Fruit fly (Drosophila melanogaster) whole organism, embryonic: ENCODE data around the gene CG2875.
A peak's percentile ranks its signal among the peaks of the same experiment; 100 is the strongest.

ENCODE experiments used
- CG12299 ChIP-seq: fragments of 200-800 bp; sonication (Bioruptor generic); optimal IDR thresholded peaks from 2 replicates; lab custom pipeline; 2018; ENCODE audit warnings: missing biosample characterization, mild to moderate bottlenecking, missing genetic modification characterization
- CG15479 ChIP-seq: fragments of 200-800 bp; sonication (Bioruptor generic); optimal IDR thresholded peaks from 3 replicates; lab custom pipeline; 2019; ENCODE audit warnings: missing biosample characterization, mild to moderate bottlenecking, missing genetic modification characterization, moderate library complexity
- CG16863 ChIP-seq: fragments of 200-800 bp; sonication (Bioruptor generic); optimal IDR thresholded peaks from 3 replicates; lab custom pipeline; 2016; ENCODE audit warnings: missing biosample characterization, missing genetic modification characterization
- CG18262 ChIP-seq: fragments of 200-800 bp; optimal IDR thresholded peaks from 3 replicates; lab custom pipeline; 2019; ENCODE audit warnings: missing biosample characterization, mild to moderate bottlenecking, missing genetic modification characterization, moderate library complexity
- CG18619 ChIP-seq: fragments of 200-800 bp; sonication (Bioruptor generic); optimal IDR thresholded peaks from 3 replicates; lab custom pipeline; 2017; ENCODE audit warnings: missing biosample characterization, mild to moderate bottlenecking, missing genetic modification characterization
- CG2889 ChIP-seq: fragments of 200-800 bp; sonication (Bioruptor generic); IDR thresholded peaks from 3 replicates; pipeline ENCODE4 v1.3.6; 2022; ENCODE audit warnings: missing biosample characterization, missing genetic modification characterization
- CG3163 ChIP-seq: fragments of 200-800 bp; sonication (Bioruptor generic); optimal IDR thresholded peaks from 3 replicates; lab custom pipeline; 2016; ENCODE audit warnings: missing biosample characterization, missing genetic modification characterization
- CG32532 ChIP-seq: fragments of 200-800 bp; sonication (Bioruptor generic); IDR thresholded peaks from 2 replicates; pipeline ENCODE4 v1.3.6; 2022; ENCODE audit warnings: missing biosample characterization, missing genetic modification characterization
- CG32772 ChIP-seq: fragments of 200-800 bp; sonication (Bioruptor generic); IDR thresholded peaks from 2 replicates; pipeline ENCODE4 v1.3.6; 2022; ENCODE audit warnings: missing biosample characterization, missing genetic modification characterization
- CG4328 ChIP-seq: fragments of 200-800 bp; sonication (Bioruptor generic); optimal IDR thresholded peaks from 3 replicates; lab custom pipeline; 2017; ENCODE audit warnings: missing biosample characterization, missing genetic modification reagents, missing genetic modification characterization
- CG4730 ChIP-seq: fragments of 200-800 bp; sonication (Bioruptor generic); IDR thresholded peaks from 2 replicates; pipeline ENCODE4 v1.3.6; 2022; ENCODE audit warnings: missing biosample characterization, missing genetic modification characterization
- CG5245 ChIP-seq: fragments of 200-800 bp; sonication (Bioruptor generic); optimal IDR thresholded peaks from 3 replicates; lab custom pipeline; 2016; ENCODE audit warnings: missing biosample characterization, missing genetic modification characterization
- CG5953 ChIP-seq: fragments of 200-800 bp; sonication (Bioruptor generic); IDR thresholded peaks from 2 replicates; pipeline ENCODE4 v1.3.6; 2022; ENCODE audit warnings: missing biosample characterization, missing genetic modification characterization
- CG6689 ChIP-seq: fragments of 200-800 bp; sonication (Bioruptor generic); IDR thresholded peaks from 2 replicates; pipeline ENCODE4 v1.3.6; 2022; ENCODE audit warnings: missing biosample characterization, missing genetic modification characterization
- CG7357 ChIP-seq: fragments of 200-800 bp; sonication (Bioruptor generic); IDR thresholded peaks from 3 replicates; pipeline ENCODE4 v1.3.6; 2022; ENCODE audit warnings: missing biosample characterization, missing genetic modification characterization
- CG7745 ChIP-seq: fragments of 200-800 bp; sonication (Bioruptor generic); optimal IDR thresholded peaks from 2 replicates; lab custom pipeline; 2018; ENCODE audit warnings: missing biosample characterization, mild to moderate bottlenecking, missing genetic modification characterization, moderate library complexity
- CG8924 ChIP-seq: fragments of 200-800 bp; optimal IDR thresholded peaks from 3 replicates; lab custom pipeline; 2019; ENCODE audit warnings: missing biosample characterization, mild to moderate bottlenecking, missing genetic modification characterization, moderate library complexity
- CG9727 ChIP-seq: fragments of 200-800 bp; sonication (Bioruptor generic); optimal IDR thresholded peaks from 3 replicates; lab custom pipeline; 2017; ENCODE audit warnings: missing biosample characterization, mild to moderate bottlenecking, missing genetic modification characterization
- ERR ChIP-seq: fragments of 200-800 bp; sonication (Bioruptor generic); optimal IDR thresholded peaks from 2 replicates; lab custom pipeline; 2016; ENCODE audit warnings: missing biosample characterization, missing genetic modification characterization
- Meics ChIP-seq: fragments of 200-800 bp; sonication (Bioruptor generic); optimal IDR thresholded peaks from 2 replicates; lab custom pipeline; 2017; ENCODE audit warnings: missing biosample characterization, mild to moderate bottlenecking, missing genetic modification characterization
- Oaz ChIP-seq: fragments of 200-800 bp; sonication (Bioruptor generic); IDR thresholded peaks from 2 replicates; pipeline ENCODE4 v1.3.6; 2022; ENCODE audit warnings: missing biosample characterization, missing genetic modification characterization
- Ravus ChIP-seq: fragments of 200-800 bp; sonication (Bioruptor generic); IDR thresholded peaks from 2 replicates; pipeline ENCODE4 v1.3.6; 2022; ENCODE audit warnings: missing biosample characterization, missing genetic modification characterization
- Six4 ChIP-seq: fragments of 200-800 bp; sonication (Bioruptor generic); optimal IDR thresholded peaks from 2 replicates; lab custom pipeline; 2016; ENCODE audit warnings: missing biosample characterization, missing genetic modification characterization
- Spps ChIP-seq: fragments of 200-800 bp; sonication (Bioruptor generic); optimal IDR thresholded peaks from 2 replicates; lab custom pipeline; 2018; ENCODE audit warnings: missing biosample characterization, mild to moderate bottlenecking, missing genetic modification characterization
- YL-1 ChIP-seq: fragments of 200-800 bp; sonication (Bioruptor generic); optimal IDR thresholded peaks from 3 replicates; lab custom pipeline; 2017; ENCODE audit warnings: missing biosample characterization, mild to moderate bottlenecking, missing genetic modification characterization
- btn ChIP-seq: fragments of 200-800 bp; sonication (Bioruptor generic); optimal IDR thresholded peaks from 2 replicates; lab custom pipeline; 2016; ENCODE audit warnings: missing biosample characterization, missing genetic modification characterization
- cas ChIP-seq: fragments of 200-800 bp; sonication (Bioruptor generic); IDR thresholded peaks from 2 replicates; pipeline ENCODE4 v1.3.6; 2022; ENCODE audit warnings: missing biosample characterization, missing genetic modification characterization
- cg ChIP-seq: fragments of 200-800 bp; sonication (Bioruptor generic); optimal IDR thresholded peaks from 3 replicates; lab custom pipeline; 2019; ENCODE audit warnings: missing biosample characterization, mild to moderate bottlenecking, missing genetic modification characterization, moderate library complexity
- crc ChIP-seq: fragments of 200-800 bp; sonication (Bioruptor generic); optimal IDR thresholded peaks from 2 replicates; lab custom pipeline; 2016; ENCODE audit warnings: missing biosample characterization, missing genetic modification characterization
- croc ChIP-seq: fragments of 200-800 bp; sonication (Bioruptor generic); conservative IDR thresholded peaks from 3 replicates; pipeline ENCODE4 v1.3.6; 2022; ENCODE audit warnings: missing biosample characterization, missing genetic modification characterization
- dm ChIP-seq: fragments of 200-800 bp; sonication (Bioruptor generic); optimal IDR thresholded peaks from 3 replicates; lab custom pipeline; 2016; ENCODE audit warnings: missing biosample characterization, missing genetic modification characterization
- dysf ChIP-seq: fragments of 200-800 bp; sonication (Bioruptor generic); IDR thresholded peaks from 3 replicates; pipeline ENCODE4 v1.3.6; 2022; ENCODE audit warnings: missing biosample characterization, missing genetic modification characterization
- eve ChIP-seq, 2 experiments: fragments of >200 bp; optimal IDR thresholded peaks; 2 replicates each; lab custom pipeline; 2017; ENCODE audit warnings: missing biosample characterization in 2 of 2, missing genetic modification characterization in 2 of 2
- fru ChIP-seq: fragments of >200 bp; optimal IDR thresholded peaks from 2 replicates; lab custom pipeline; 2017
- ftz-f1 ChIP-seq: fragments of 200-800 bp; sonication (Bioruptor generic); optimal IDR thresholded peaks from 2 replicates; lab custom pipeline; 2016; ENCODE audit warnings: missing biosample characterization, missing genetic modification characterization
- gce ChIP-seq: fragments of 200-800 bp; sonication (Bioruptor generic); IDR thresholded peaks from 3 replicates; pipeline ENCODE4 v1.3.6; 2022; ENCODE audit warnings: missing biosample characterization, missing genetic modification characterization
- insv ChIP-seq, 2 experiments: fragments of 200-800 bp; sonication (Bioruptor generic); optimal IDR thresholded peaks; 3 replicates each; lab custom pipeline; 2016 to 2018; ENCODE audit warnings: missing biosample characterization in 2 of 2, missing genetic modification characterization in 2 of 2
- kah ChIP-seq: fragments of 200-800 bp; sonication (Bioruptor generic); optimal IDR thresholded peaks from 2 replicates; lab custom pipeline; 2018; ENCODE audit warnings: missing biosample characterization, mild to moderate bottlenecking, missing genetic modification characterization
- klu ChIP-seq: fragments of 200-800 bp; sonication (Bioruptor generic); IDR thresholded peaks from 2 replicates; pipeline ENCODE4 v1.3.6; 2022; ENCODE audit warnings: missing biosample characterization, missing genetic modification characterization
- knrl ChIP-seq: fragments of 200-800 bp; sonication (Bioruptor generic); IDR thresholded peaks from 3 replicates; pipeline ENCODE4 v1.3.6; 2022; ENCODE audit warnings: missing biosample characterization, missing genetic modification characterization; ENCODE audit not compliant: partially characterized antibody
- nerfin-2 ChIP-seq: fragments of 200-800 bp; sonication (Bioruptor generic); IDR thresholded peaks from 2 replicates; pipeline ENCODE4 v1.3.6; 2022; ENCODE audit warnings: missing biosample characterization, missing genetic modification characterization; ENCODE audit not compliant: partially characterized antibody
- nmo ChIP-seq: fragments of 200-800 bp; sonication (Bioruptor generic); optimal IDR thresholded peaks from 2 replicates; lab custom pipeline; 2018; ENCODE audit warnings: missing biosample characterization, mild to moderate bottlenecking, missing genetic modification characterization, moderate library complexity
- onecut ChIP-seq: fragments of 200-800 bp; sonication (Bioruptor generic); IDR thresholded peaks from 2 replicates; pipeline ENCODE4 v1.3.6; 2022; ENCODE audit warnings: missing biosample characterization, missing genetic modification characterization
- peb ChIP-seq: fragments of 200-800 bp; sonication (Bioruptor generic); IDR thresholded peaks from 2 replicates; pipeline ENCODE4 v1.3.6; 2022; ENCODE audit warnings: missing biosample characterization, missing genetic modification characterization
- pnt ChIP-seq: fragments of 200-800 bp; sonication (Bioruptor generic); optimal IDR thresholded peaks from 3 replicates; lab custom pipeline; 2016; ENCODE audit warnings: missing biosample characterization, missing genetic modification characterization
- psq ChIP-seq: fragments of 200-800 bp; sonication (Bioruptor generic); optimal IDR thresholded peaks from 2 replicates; lab custom pipeline; 2017; ENCODE audit warnings: missing biosample characterization, missing genetic modification characterization
- sens-2 ChIP-seq: fragments of 200-800 bp; sonication (Bioruptor generic); IDR thresholded peaks from 2 replicates; pipeline ENCODE4 v1.3.6; 2022; ENCODE audit warnings: missing biosample characterization, missing genetic modification characterization
- tin ChIP-seq: fragments of 200-800 bp; sonication (Bioruptor generic); optimal IDR thresholded peaks from 3 replicates; lab custom pipeline; 2016; ENCODE audit warnings: missing biosample characterization, missing genetic modification characterization
- unpg ChIP-seq: fragments of 200-800 bp; sonication (Bioruptor generic); optimal IDR thresholded peaks from 3 replicates; lab custom pipeline; 2018; ENCODE audit warnings: missing biosample characterization, mild to moderate bottlenecking, missing genetic modification characterization, moderate library complexity
- vfl ChIP-seq: fragments of 200-800 bp; sonication (Bioruptor generic); optimal IDR thresholded peaks from 2 replicates; lab custom pipeline; 2016; ENCODE audit warnings: missing biosample characterization, missing genetic modification characterization
- vvl ChIP-seq: fragments of 200-800 bp; sonication (Bioruptor generic); IDR thresholded peaks from 2 replicates; pipeline ENCODE4 v1.3.6; 2022; ENCODE audit warnings: missing biosample characterization, missing genetic modification characterization

The CG2875 gene

DNA sequence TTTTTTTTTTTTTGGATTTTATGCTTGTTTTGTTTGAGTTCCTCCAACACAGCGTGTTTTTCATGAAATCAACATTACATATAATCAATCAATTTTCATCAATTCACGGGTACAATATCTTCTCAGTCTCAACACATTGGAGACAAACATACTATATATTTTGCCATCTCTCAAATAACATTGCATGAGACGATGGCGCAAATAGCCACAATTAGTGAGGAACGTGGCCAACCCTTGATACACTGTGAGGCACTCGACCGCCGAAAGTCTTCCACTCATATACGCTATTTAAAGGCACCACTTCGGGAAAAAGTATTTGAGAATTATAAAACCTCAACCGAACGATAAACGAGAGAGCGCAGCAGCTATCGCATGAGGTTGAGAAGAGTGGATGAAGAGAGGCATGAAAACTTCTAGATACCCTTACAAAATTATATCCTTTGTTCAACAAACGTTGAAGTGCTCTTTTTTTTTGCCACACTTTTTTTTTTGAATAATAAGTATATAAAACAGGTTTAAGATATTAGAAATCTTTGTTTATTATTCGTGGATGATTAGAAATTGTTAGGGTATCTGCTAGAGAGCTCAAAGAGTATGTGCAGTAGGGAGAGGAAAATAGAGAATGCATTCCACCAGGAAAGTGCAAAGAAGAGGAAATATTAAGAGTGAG, 27.4 kb downstream of the CG2875 start (continued):
- TF ChIP-seq CG7357 (GFP tag; lab: Robert Waterston, UW): peak; percentile 52; the same call in 1 of the 3 replicates
- TF ChIP-seq CG12299 (tag; lab: Kevin White, UChicago): peak; percentile 66
- peak; percentile 92 for TF ChIP-seq vvl (GFP tag; lab: Robert Waterston, UW)
- TF ChIP-seq CG18619 (GFP tag; lab: Kevin White, UChicago): peak; percentile 71
- peak; percentile 13 for TF ChIP-seq YL-1 (GFP tag; lab: Kevin White, UChicago)
- TF ChIP-seq sens-2 (GFP tag; lab: Robert Waterston, UW): peak; percentile 80
- TF ChIP-seq dysf (GFP tag; lab: Robert Waterston, UW): peak; percentile 78
- peak; percentile 62 for TF ChIP-seq kah (GFP tag; lab: Kevin White, UChicago)
- TF ChIP-seq onecut (GFP tag; lab: Robert Waterston, UW): peak; percentile 82
- peak; percentile 34 for TF ChIP-seq psq (GFP tag; lab: Kevin White, UChicago)
- TF ChIP-seq btn (GFP tag; lab: Kevin White, UChicago): peak; percentile 53
- TF ChIP-seq CG6689 (GFP tag; lab: Robert Waterston, UW): peak; percentile 72
- peak; percentile 80 for TF ChIP-seq CG32772
- peak; percentile 83; the same call in 2 of the 3 replicates for TF ChIP-seq gce (GFP tag; lab: Robert Waterston, UW)
- TF ChIP-seq Spps (tag; lab: Kevin White, UChicago): peak; percentile 89
- no peak for TF ChIP-seq cas (GFP tag; lab: Robert Waterston, UW)
- TF ChIP-seq CG2889: peak; percentile 70; the same call in 1 of the 3 replicates
- peak; percentile 94 for TF ChIP-seq unpg (GFP tag; lab: Kevin White, UChicago)
- TF ChIP-seq ftz-f1: no peak
- TF ChIP-seq CG16863 (GFP tag; lab: Kevin White, UChicago): peak; percentile 70
- TF ChIP-seq eve (GFP tag; optimal IDR thresholded peaks at IDR 0.05; lab: Kevin White, UChicago): peak in 1 of 2 experiments; percentile 75
- TF ChIP-seq vfl (GFP tag; lab: Kevin White, UChicago): peak; percentile 5
- TF ChIP-seq Meics (GFP tag; lab: Kevin White, UChicago): peak; percentile 64
- TF ChIP-seq Ravus (GFP tag; lab: Robert Waterston, UW): peak; percentile 70
- peak; percentile 92 for TF ChIP-seq CG8924 (tag; lab: Kevin White, UChicago)
- peak; percentile 77 for TF ChIP-seq CG5245
- peak; percentile 28 for TF ChIP-seq CG4328
- TF ChIP-seq pnt (GFP tag; lab: Kevin White, UChicago): peak; percentile 27
- no peak for TF ChIP-seq crc (GFP tag; lab: Kevin White, UChicago)
- no peak for TF ChIP-seq cg (GFP tag; lab: Kevin White, UChicago)
- peak; percentile 76 for TF ChIP-seq Six4 (GFP tag; lab: Kevin White, UChicago)
- TF ChIP-seq fru (lab: Kevin White, UChicago): no peak
- TF ChIP-seq nmo (GFP tag; lab: Kevin White, UChicago): peak; percentile 95
- no peak for TF ChIP-seq CG15479 (GFP tag; lab: Kevin White, UChicago)
- peak; percentile 44 for TF ChIP-seq CG3163
- peak; percentile 66 for TF ChIP-seq CG32532
- TF ChIP-seq tin (GFP tag; lab: Kevin White, UChicago): peak; percentile 83
- TF ChIP-seq CG9727 (GFP tag; lab: Kevin White, UChicago): peak; percentile 81
- TF ChIP-seq CG5953: peak; percentile 90
- TF ChIP-seq croc (GFP tag; lab: Robert Waterston, UW): peak; percentile 82
- TF ChIP-seq klu: peak; percentile 23; the same call in 1 of the 2 replicates
- peak; percentile 80 for TF ChIP-seq peb
- peak; percentile 58 for TF ChIP-seq nerfin-2 (GFP tag; lab: Robert Waterston, UW)
- peak; percentile 65 for TF ChIP-seq dm (GFP tag; lab: Kevin White, UChicago)
- peak; percentile 42; the same call in 1 of the 3 replicates for TF ChIP-seq knrl
- peak; percentile 19; the same call in 1 of the 2 replicates for TF ChIP-seq Oaz (GFP tag; lab: Robert Waterston, UW)
- peak; percentile 94 for TF ChIP-seq CG18262 (tag; lab: Kevin White, UChicago)
- TF ChIP-seq ERR (GFP tag; lab: Kevin White, UChicago): no peak
- peak; percentile 74 for TF ChIP-seq CG4730 (GFP tag; lab: Robert Waterston, UW)
- peak; percentile 69 for TF ChIP-seq CG7745
- TF ChIP-seq insv (GFP tag; optimal IDR thresholded peaks at IDR 0.05; lab: Kevin White, UChicago): no peak
